Fruit fly (Drosophila melanogaster): ENCODE results near the gene CG14102.

Gene CG14102

DNA sequence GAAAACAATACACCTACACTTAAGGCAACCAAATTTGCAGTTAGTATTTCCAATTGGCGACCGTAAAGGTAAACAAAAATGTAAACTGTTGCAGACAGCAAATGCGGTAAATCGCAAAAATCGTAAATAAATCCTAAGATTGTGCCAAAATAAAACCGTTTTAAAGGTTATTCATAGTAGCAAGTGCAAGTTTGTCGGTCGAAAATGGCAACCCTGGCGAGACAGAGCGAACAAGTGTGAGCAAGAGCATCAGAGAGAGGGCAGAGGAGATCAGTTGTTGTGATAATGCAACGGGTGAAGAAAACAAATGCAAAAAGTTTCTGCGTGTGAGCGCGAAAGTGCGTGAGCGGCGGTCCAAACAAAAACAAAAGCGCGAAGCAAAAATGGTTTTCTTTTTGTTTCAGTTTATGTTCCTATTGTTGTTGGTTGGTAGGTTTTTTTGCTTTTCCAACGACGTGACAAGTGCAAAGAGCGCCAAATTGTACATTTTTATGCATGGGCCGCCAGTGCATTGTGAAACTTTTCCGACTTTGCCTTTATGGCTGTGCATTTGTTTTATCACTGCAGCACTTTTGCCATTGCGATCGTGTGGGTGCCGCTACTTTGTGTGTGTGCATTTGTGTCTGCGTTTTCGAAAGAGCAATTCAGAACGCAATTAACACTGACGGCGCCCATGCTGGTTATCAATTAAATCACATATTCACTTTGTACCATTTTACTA lies 8.2 kb downstream of the CG14102 start (continued):
- TF ChIP-seq vri (GFP tag; optimal IDR thresholded peaks at IDR 0.05): no peak
- TF ChIP-seq spab (GFP tag; optimal IDR thresholded peaks at IDR 0.05): peak; percentile 21
- no peak for TF ChIP-seq fkh (GFP tag; optimal IDR thresholded peaks at IDR 0.05)

DNA sequence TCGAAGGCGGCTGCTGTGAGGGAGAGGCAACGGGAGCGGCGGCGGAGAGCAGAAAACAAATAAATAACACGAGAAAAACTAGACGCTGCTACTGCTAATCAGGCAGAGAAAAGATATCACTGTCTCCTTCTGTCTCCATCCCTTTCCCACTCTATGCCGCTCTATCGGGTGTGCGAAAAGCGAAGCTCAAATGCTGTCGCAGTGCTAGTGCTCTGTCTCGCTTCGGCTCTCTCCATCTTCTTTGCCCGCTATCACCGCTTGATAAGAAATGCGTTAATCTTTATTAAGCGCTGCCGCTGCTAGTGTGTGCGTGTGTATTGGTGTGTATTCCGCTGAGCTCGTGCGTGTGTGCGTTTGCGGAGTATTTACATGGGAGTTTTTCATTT lies 9.4 kb downstream of the CG14102 start:
- TF ChIP-seq achi (GFP tag; optimal IDR thresholded peaks at IDR 0.05) (no peak), dsx (GFP tag; optimal IDR thresholded peaks at IDR 0.05; ENCODE audit: poor library complexity, severe bottlenecking) (peak; percentile 24), CG8119 (GFP tag; IDR thresholded peaks at IDR 0.05) (0 out of 3 replicates have a peak, but pooled peaks have one; percentile 19), CG6163 (GFP tag; IDR thresholded peaks at IDR 0.05) (peak; percentile 49; the same call in 1 of the 3 replicates), CG3919 (GFP tag; optimal IDR thresholded peaks at IDR 0.05) (no peak), eg (GFP tag; IDR thresholded peaks at IDR 0.05) (peak; percentile 41; the same call in 1 of the 3 replicates), CG15336 (GFP tag; IDR thresholded peaks at IDR 0.05) (peak; percentile 59), CG11902 (GFP tag; optimal IDR thresholded peaks at IDR 0.05) (no peak), Sox15 (GFP tag; optimal IDR thresholded peaks at IDR 0.05) (no peak), ss (GFP tag; optimal IDR thresholded peaks at IDR 0.05) (peak in 1 of 2 experiments; percentile 10), Lpt (GFP tag; optimal IDR thresholded peaks at IDR 0.05) (peak; percentile 45), fkh (GFP tag; optimal IDR thresholded peaks at IDR 0.05) (peak; percentile 98), CG11762 (GFP tag; optimal IDR thresholded peaks at IDR 0.05; ENCODE audit: insufficient read depth) (no peak)

DNA sequence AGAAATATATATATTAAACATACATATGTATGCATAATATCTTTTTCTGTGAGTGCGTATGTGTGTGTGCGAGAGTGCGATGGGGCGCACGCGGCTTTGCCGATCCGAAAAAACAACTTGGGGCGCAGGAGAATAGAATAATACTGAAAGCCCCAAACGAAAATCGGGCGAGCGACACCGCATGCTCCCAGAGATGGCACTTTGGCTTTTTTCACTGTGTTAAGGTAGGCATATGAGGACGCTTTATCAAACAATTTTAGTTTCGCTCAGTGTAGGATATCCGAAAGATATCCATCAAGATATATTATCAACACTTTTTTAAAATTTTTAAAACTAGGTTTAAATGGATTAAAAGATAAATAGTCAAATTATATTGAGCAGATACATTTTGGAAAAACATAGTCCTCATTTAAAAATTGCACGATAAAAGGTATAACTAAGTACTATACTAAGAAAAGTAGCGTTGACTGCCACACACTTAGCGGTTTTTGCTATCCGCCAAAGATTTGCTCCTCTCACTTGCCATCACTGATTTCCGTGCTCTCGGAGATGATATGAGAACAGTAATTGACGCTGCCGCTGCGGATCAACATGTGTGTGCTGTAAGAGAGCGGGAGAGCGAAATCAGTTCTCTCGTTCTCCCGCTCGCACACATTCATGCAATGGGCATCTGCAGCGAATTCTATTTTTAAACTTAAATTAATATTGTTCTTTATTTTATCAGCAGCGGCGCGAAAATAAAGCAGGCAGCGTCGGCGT lies 10.0 kb downstream of the CG14102 start:
- TF ChIP-seq vri (GFP tag; optimal IDR thresholded peaks at IDR 0.05): no peak
- peak; percentile 76 for TF ChIP-seq Eip75B (GFP tag; optimal IDR thresholded peaks at IDR 0.05)
- peak; percentile 91 for TF ChIP-seq svp (GFP tag)
- TF ChIP-seq CG15336 (GFP tag; IDR thresholded peaks at IDR 0.05): no peak; the same call in 1 of the 2 replicates
- peak; percentile 77 for TF ChIP-seq topi (GFP tag; optimal IDR thresholded peaks at IDR 0.05)
- TF ChIP-seq fkh (GFP tag; optimal IDR thresholded peaks at IDR 0.05): no peak
- peak; percentile 63 for TF ChIP-seq CG8119 (GFP tag; IDR thresholded peaks at IDR 0.05)
- TF ChIP-seq CG16779 (tag; optimal IDR thresholded peaks at IDR 0.05): peak; percentile 37
- peak; percentile 41; the same call in 2 of the 3 replicates for TF ChIP-seq eg (GFP tag; IDR thresholded peaks at IDR 0.05)
- TF ChIP-seq Hr39 (GFP tag; optimal IDR thresholded peaks at IDR 0.05): peak; percentile 72
- TF ChIP-seq Gug (GFP tag; IDR thresholded peaks at IDR 0.05): no peak; the same call in 1 of the 2 replicates
- TF ChIP-seq CG6792 (GFP tag; optimal IDR thresholded peaks at IDR 0.05): peak; percentile 58
- peak; percentile 9 for TF ChIP-seq dsx (GFP tag; optimal IDR thresholded peaks at IDR 0.05; ENCODE audit: poor library complexity, severe bottlenecking)
- peak; percentile 33 for TF ChIP-seq Sox15 (GFP tag; optimal IDR thresholded peaks at IDR 0.05)
- peak; percentile 80 for TF ChIP-seq Met (GFP tag; optimal IDR thresholded peaks at IDR 0.05)
- TF ChIP-seq Blimp-1 (GFP tag; optimal IDR thresholded peaks at IDR 0.05): peak; percentile 36
- TF ChIP-seq CG10669 (GFP tag; optimal IDR thresholded peaks at IDR 0.05): peak; percentile 64
- peak; percentile 34 for TF ChIP-seq CG7368 (GFP tag; optimal IDR thresholded peaks at IDR 0.05)
- TF ChIP-seq CG8632 (GFP tag; optimal IDR thresholded peaks at IDR 0.05): peak; percentile 58
- peak; percentile 43 for TF ChIP-seq CG6808 (GFP tag; optimal IDR thresholded peaks at IDR 0.05)
- peak; percentile 14 for TF ChIP-seq CG11902 (GFP tag; optimal IDR thresholded peaks at IDR 0.05)
- peak; percentile 59; the same call in 2 of the 3 replicates for TF ChIP-seq CG6163 (GFP tag; IDR thresholded peaks at IDR 0.05)
- TF ChIP-seq CG3032 (tag; optimal IDR thresholded peaks at IDR 0.05): peak; percentile 62
- TF ChIP-seq Sox102F (GFP tag; optimal IDR thresholded peaks at IDR 0.05): peak; percentile 63
- peak; percentile 73 for TF ChIP-seq CG32006 (GFP tag; optimal IDR thresholded peaks at IDR 0.05)
- TF ChIP-seq Ets21C (GFP tag; optimal IDR thresholded peaks at IDR 0.05): peak; percentile 64
- peak; percentile 26 for TF ChIP-seq CG11762 (GFP tag; optimal IDR thresholded peaks at IDR 0.05; ENCODE audit: insufficient read depth)
- peak; percentile 62 for TF ChIP-seq CG4318 (GFP tag; optimal IDR thresholded peaks at IDR 0.05)
- peak; percentile 55 for TF ChIP-seq acj6 (GFP tag; optimal IDR thresholded peaks at IDR 0.05)
- peak; percentile 80 for TF ChIP-seq lz (GFP tag; optimal IDR thresholded peaks at IDR 0.05)
- no peak for TF ChIP-seq Hr38 (GFP tag; optimal IDR thresholded peaks at IDR 0.05)
- TF ChIP-seq CG8319 (GFP tag; optimal IDR thresholded peaks at IDR 0.05): peak; percentile 44
- TF ChIP-seq CG9139 (GFP tag; optimal IDR thresholded peaks at IDR 0.05): peak; percentile 24
- peak; percentile 62 for TF ChIP-seq CG3919 (GFP tag; optimal IDR thresholded peaks at IDR 0.05)
- no peak for TF ChIP-seq fd85E (GFP tag; optimal IDR thresholded peaks at IDR 0.05)
- TF ChIP-seq Eip78C (GFP tag): peak; percentile 95
- TF ChIP-seq dac (GFP tag; optimal IDR thresholded peaks at IDR 0.05): peak; percentile 42
- peak; percentile 63 for TF ChIP-seq Hr4 (GFP tag; optimal IDR thresholded peaks at IDR 0.05)

All from whole organism, prepupa.